Fruit fly (Drosophila melanogaster) whole organism, adult: ENCODE data around the gene CG6503.

Experiments used
- CG12768 ChIP-seq: fragments of 200-800 bp; sonication (Bioruptor generic); optimal IDR thresholded peaks from 2 replicates; lab custom pipeline; 2017; ENCODE audit warnings: missing biosample characterization, missing genetic modification characterization, mild to moderate bottlenecking, moderate library complexity, missing genetic modification reagents
- Clk ChIP-seq: fragments of 200-800 bp; sonication (Bioruptor generic); optimal IDR thresholded peaks from 2 replicates; lab custom pipeline; 2017; ENCODE audit warnings: missing biosample characterization, missing genetic modification characterization
- cnc ChIP-seq, 2 experiments: fragments of >200 bp; optimal IDR thresholded peaks; 2 replicates each; lab custom pipeline; 2017
- kay ChIP-seq: fragments of 200-800 bp; sonication (Bioruptor generic); peaks from one replicate; lab custom pipeline; 2016; ENCODE audit warnings: missing biosample characterization, missing genetic modification characterization, borderline replicate concordance
- tj ChIP-seq: fragments of 200-800 bp; sonication (Bioruptor generic); optimal IDR thresholded peaks from 3 replicates; lab custom pipeline; 2017; ENCODE audit warnings: missing biosample characterization, mild to moderate bottlenecking, missing genetic modification characterization, moderate library complexity

DNA sequence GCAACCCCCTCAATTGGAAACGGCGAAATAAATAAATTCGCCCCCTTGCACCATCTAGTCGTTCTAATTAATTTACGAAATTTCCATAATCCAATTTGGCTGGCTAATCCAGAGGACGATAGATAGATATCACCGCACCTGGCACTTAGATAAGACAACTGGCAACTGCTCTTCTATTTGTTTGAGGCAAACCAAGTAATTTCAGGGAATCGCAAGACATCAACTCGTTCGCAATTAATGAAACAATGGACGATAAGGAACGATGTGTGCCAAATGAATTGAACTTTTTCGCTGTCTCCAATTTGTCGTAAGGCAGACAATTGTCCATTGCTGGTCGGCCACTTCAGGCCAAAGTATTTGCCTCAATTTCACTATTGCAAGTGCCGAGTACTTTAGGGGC is 40.2 kb upstream of the CG6503 start:
- TF ChIP-seq Clk (no peak), tj (no peak), cnc (optimal IDR thresholded peaks at IDR 0.05; lab: Kevin White, UChicago) (no peak), CG12768 (GFP tag; lab: Kevin White, UChicago) (no peak), kay (peak; percentile 68)
